Worm (Caenorhabditis elegans) whole organism, late embryonic: ENCODE measurements around the gene Y51H7BR.8.
"Not testable (repeated sequence)": the region's sequence is repeated elsewhere in the genome, so short reads cannot be mapped to it uniquely, and the experiment has no call there.

Source experiments
- F13H6.1 ChIP-seq: sonication (generic microtip); optimal IDR thresholded peaks from 2 replicates; lab custom pipeline; 2016; ENCODE audit warnings: missing genetic modification characterization, missing compliant biosample characterization
- K09A11.1 ChIP-seq: sonication (generic microtip); optimal IDR thresholded peaks from 2 replicates; lab custom pipeline; 2017; ENCODE audit warnings: antibody characterized with exemption, mild to moderate bottlenecking, missing genetic modification characterization, missing compliant biosample characterization; ENCODE audit not compliant: insufficient read depth
- T23F11.4 ChIP-seq: fragments of 200-800 bp; sonication (Bioruptor generic); optimal IDR thresholded peaks from 2 replicates; lab custom pipeline; 2018; ENCODE audit warnings: mild to moderate bottlenecking, missing genetic modification characterization, missing compliant biosample characterization
- Y22D7AL.16 ChIP-seq: sonication (generic microtip); optimal IDR thresholded peaks from 2 replicates; lab custom pipeline; 2016; ENCODE audit warnings: missing genetic modification characterization, missing compliant biosample characterization
- ceh-19 ChIP-seq: fragments of 200-800 bp; sonication (Bioruptor generic); optimal IDR thresholded peaks from 2 replicates; lab custom pipeline; 2018; ENCODE audit warnings: mild to moderate bottlenecking, missing genetic modification characterization, missing compliant biosample characterization
- ceh-2 ChIP-seq: sonication (generic microtip); optimal IDR thresholded peaks from 2 replicates; lab custom pipeline; 2016; ENCODE audit warnings: missing genotype, missing genetic modification characterization, missing compliant biosample characterization
- ceh-22 ChIP-seq: sonication (generic microtip); optimal IDR thresholded peaks from 2 replicates; lab custom pipeline; 2017; ENCODE audit warnings: missing biosample characterization, missing genetic modification characterization
- ceh-34 ChIP-seq: sonication (generic microtip); optimal IDR thresholded peaks from 2 replicates; lab custom pipeline; 2016; ENCODE audit warnings: mild to moderate bottlenecking, missing genetic modification characterization, missing compliant biosample characterization
- ceh-45 ChIP-seq: fragments of 200-800 bp; sonication (Bioruptor generic); IDR thresholded peaks from 2 replicates; pipeline ENCODE4 v1.3.6; 2022; ENCODE audit warnings: missing genetic modification reagents, missing genetic modification characterization, missing compliant biosample characterization
- ceh-48 ChIP-seq: sonication (generic microtip); optimal IDR thresholded peaks from 2 replicates; lab custom pipeline; 2016; ENCODE audit warnings: missing genetic modification characterization, inconsistent platforms, missing compliant biosample characterization
- ceh-9 ChIP-seq: sonication (generic microtip); optimal IDR thresholded peaks from 2 replicates; lab custom pipeline; 2016; ENCODE audit warnings: mild to moderate bottlenecking, missing genetic modification characterization, inconsistent platforms, missing compliant biosample characterization
- che-1 ChIP-seq: sonication (generic microtip); optimal IDR thresholded peaks from 2 replicates; lab custom pipeline; 2016; ENCODE audit warnings: mild to moderate bottlenecking, missing genetic modification characterization, missing compliant biosample characterization
- ets-4 ChIP-seq: sonication (generic microtip); optimal IDR thresholded peaks from 2 replicates; lab custom pipeline; 2016; ENCODE audit warnings: missing genetic modification characterization, missing compliant biosample characterization
- eyg-1 ChIP-seq: sonication (generic microtip); optimal IDR thresholded peaks from 2 replicates; lab custom pipeline; 2016; ENCODE audit warnings: missing genotype, missing genetic modification characterization, missing compliant biosample characterization
- fax-1 ChIP-seq: sonication (generic microtip); optimal IDR thresholded peaks from 2 replicates; lab custom pipeline; 2016; ENCODE audit warnings: missing genotype, missing genetic modification characterization, missing compliant biosample characterization
- fkh-10 ChIP-seq: fragments of 150-350 bp; optimal IDR thresholded peaks from 2 replicates; lab custom pipeline; 2014; ENCODE audit warnings: missing biosample characterization, missing genetic modification reagents, missing genetic modification characterization
- gmeb-2 ChIP-seq: sonication (generic microtip); optimal IDR thresholded peaks from 2 replicates; lab custom pipeline; 2016; ENCODE audit warnings: missing genetic modification characterization, inconsistent platforms, missing compliant biosample characterization
- hlh-13 ChIP-seq: fragments of 200-800 bp; sonication (Bioruptor generic); optimal IDR thresholded peaks from 2 replicates; lab custom pipeline; 2018; ENCODE audit warnings: mild to moderate bottlenecking, missing genetic modification characterization, missing compliant biosample characterization
- hlh-15 ChIP-seq: sonication (generic microtip); optimal IDR thresholded peaks from 2 replicates; lab custom pipeline; 2016; ENCODE audit warnings: missing genetic modification characterization, missing compliant biosample characterization
- hlh-6 ChIP-seq: sonication (generic microtip); optimal IDR thresholded peaks from 2 replicates; lab custom pipeline; 2016; ENCODE audit warnings: missing genotype, missing genetic modification characterization, missing compliant biosample characterization
- madf-2 ChIP-seq: sonication (generic microtip); optimal IDR thresholded peaks from 2 replicates; lab custom pipeline; 2017; ENCODE audit warnings: missing genetic modification characterization, missing compliant biosample characterization
- mec-3 ChIP-seq: sonication (generic microtip); optimal IDR thresholded peaks from 2 replicates; lab custom pipeline; 2016; ENCODE audit warnings: borderline replicate concordance, missing genetic modification characterization, missing compliant biosample characterization
- nfya-1 ChIP-seq: sonication (generic microtip); optimal IDR thresholded peaks from 2 replicates; lab custom pipeline; 2017; ENCODE audit warnings: missing genetic modification characterization, mild to moderate bottlenecking, missing compliant biosample characterization, antibody characterized with exemption, moderate library complexity
- odd-2 ChIP-seq: sonication (generic microtip); optimal IDR thresholded peaks from 2 replicates; lab custom pipeline; 2017; ENCODE audit warnings: antibody characterized with exemption, mild to moderate bottlenecking, missing genetic modification characterization, missing compliant biosample characterization
- pag-3 ChIP-seq: sonication (generic microtip); optimal IDR thresholded peaks from 2 replicates; lab custom pipeline; 2016; ENCODE audit warnings: missing compliant biosample characterization, missing genetic modification characterization, borderline replicate concordance
- pax-1 ChIP-seq: fragments of 150-350 bp; optimal IDR thresholded peaks from 2 replicates; lab custom pipeline; 2014; ENCODE audit warnings: missing biosample characterization, missing genetic modification characterization
- pha-2 ChIP-seq: sonication (generic microtip); optimal IDR thresholded peaks from 2 replicates; lab custom pipeline; 2017; ENCODE audit warnings: mild to moderate bottlenecking, missing genetic modification characterization, missing compliant biosample characterization
- rnt-1 ChIP-seq: sonication (generic microtip); optimal IDR thresholded peaks from 2 replicates; lab custom pipeline; 2016; ENCODE audit warnings: missing genetic modification characterization, missing compliant biosample characterization
- sox-2 ChIP-seq: fragments of 200-800 bp; sonication (Bioruptor generic); IDR thresholded peaks from 2 replicates; pipeline ENCODE4 v1.3.6; 2022; ENCODE audit warnings: missing genetic modification reagents, missing genetic modification characterization, missing compliant biosample characterization
- sox-4 ChIP-seq: sonication (generic microtip); optimal IDR thresholded peaks from 2 replicates; lab custom pipeline; 2017; ENCODE audit warnings: mild to moderate bottlenecking, missing genetic modification characterization, inconsistent platforms, missing compliant biosample characterization
- tbx-7 ChIP-seq: sonication (generic microtip); optimal IDR thresholded peaks from 2 replicates; lab custom pipeline; 2016; ENCODE audit warnings: missing genotype, missing genetic modification characterization, missing compliant biosample characterization
- unc-3 ChIP-seq, 2 experiments: fragments of 200-800 bp in 1 of 2; sonication (Bioruptor generic) in 1 of 2; sonication (generic microtip) in 1 of 2; conservative IDR thresholded peaks in 1 of 2; optimal IDR thresholded peaks in 1 of 2; 2 replicates each; pipeline versions ENCODE4 v1.3.6 to Lab custom; 2016 to 2022; ENCODE audit warnings: missing compliant biosample characterization in 2 of 2, missing genetic modification characterization in 2 of 2, missing genetic modification reagents in 1 of 2
- unc-42 ChIP-seq: sonication (generic microtip); optimal IDR thresholded peaks from 2 replicates; lab custom pipeline; 2016; ENCODE audit warnings: missing genotype, missing genetic modification characterization, missing compliant biosample characterization
- ztf-16 ChIP-seq: sonication (generic microtip); optimal IDR thresholded peaks from 2 replicates; lab custom pipeline; 2017; ENCODE audit warnings: missing genetic modification characterization, missing compliant biosample characterization

Y51H7BR.8 gene

ce11 chrII:1550501-1550900, 31.5 kb downstream of the Y51H7BR.8 start, which contains the start of the genes fbxb-52 and fbxb-51:
Gene fbxb-52, minus strand, starts transcription at chrII:1550601.
Gene fbxb-51, plus strand, starts transcription at chrII:1550712.
- TF ChIP-seq ceh-22 (tag; lab: Kevin White, UChicago): no peak
- TF ChIP-seq ceh-45 (GFP tag; lab: Robert Waterston, UW): no peak
- no peak for TF ChIP-seq ceh-48
- no peak for TF ChIP-seq gmeb-2 (tag; lab: Kevin White, UChicago)
- no peak for TF ChIP-seq K09A11.1 (tag; lab: Kevin White, UChicago)
- TF ChIP-seq eyg-1: no peak
- TF ChIP-seq pax-1: no peak
- TF ChIP-seq fax-1 (tag; lab: Kevin White, UChicago): no peak
- no peak for TF ChIP-seq pag-3 (tag; lab: Kevin White, UChicago)
- no peak for TF ChIP-seq ztf-16 (tag; lab: Kevin White, UChicago)
- TF ChIP-seq odd-2: no peak
- no peak for TF ChIP-seq ceh-9 (tag; lab: Kevin White, UChicago)
- no peak for TF ChIP-seq rnt-1 (tag; lab: Kevin White, UChicago)

ce11 chrII:1556217-1556616, 37.2 kb downstream of the Y51H7BR.8 start, which contains the start of the genes fbxb-54 and fbxb-50:
Gene fbxb-54, minus strand, starts transcription at chrII:1556317.
Gene fbxb-50, plus strand, starts transcription at chrII:1556443.
- TF ChIP-seq hlh-15 (tag; lab: Kevin White, UChicago); ceh-19 (GFP tag; lab: Kevin White, UChicago); hlh-13: not testable (repeated sequence)
- TF ChIP-seq, all 69 proteins: peak for 0; not testable (repeated sequence) for 69

- no peak for TF ChIP-seq eyg-1
- TF ChIP-seq F13H6.1 (tag; lab: Kevin White, UChicago): no peak
- TF ChIP-seq fax-1 (tag; lab: Kevin White, UChicago): no peak
- no peak for TF ChIP-seq sox-2
- TF ChIP-seq unc-42 (tag; lab: Kevin White, UChicago): no peak
- no peak for TF ChIP-seq ceh-2 (tag; lab: Kevin White, UChicago)
- no peak for TF ChIP-seq madf-2 (tag; lab: Kevin White, UChicago)
- no peak for TF ChIP-seq hlh-6 (tag; lab: Kevin White, UChicago)
- no peak for TF ChIP-seq Y22D7AL.16 (tag; lab: Kevin White, UChicago)
- no peak for TF ChIP-seq mec-3 (tag; lab: Kevin White, UChicago)
- no peak for TF ChIP-seq ceh-34 (tag; lab: Kevin White, UChicago)
- no peak for TF ChIP-seq pha-2 (tag; lab: Kevin White, UChicago)
- TF ChIP-seq ets-4: no peak
- no peak for TF ChIP-seq sox-4 (tag; lab: Kevin White, UChicago)
- no peak for TF ChIP-seq tbx-7 (tag; lab: Kevin White, UChicago)
- no peak for TF ChIP-seq che-1 (tag; lab: Kevin White, UChicago)
- no peak for TF ChIP-seq nfya-1
- TF ChIP-seq, all 69 proteins: peak for 0
These were observed 41.8 kb downstream of the Y51H7BR.8 start for ce11 chrII:1560839-1561238.

- TF ChIP-seq unc-3 (GFP tag; conservative IDR thresholded peaks at IDR 0.05; lab: Robert Waterston, UW): no peak
- TF ChIP-seq unc-3 (tag; optimal IDR thresholded peaks at IDR 0.05; lab: Kevin White, UChicago): no peak
These were observed 42.8 kb downstream of the Y51H7BR.8 start, which contains the start of gene K05F6.14 for ce11 chrII:1561863-1562262. Gene K05F6.14, plus strand, starts transcription at chrII:1562163.

ce11 chrII:1567646-1568045, 48.6 kb downstream of the Y51H7BR.8 start, which contains the start of gene K05F6.8:
Gene K05F6.8, minus strand, starts transcription at chrII:1567746.
- TF ChIP-seq mec-3 (tag; lab: Kevin White, UChicago): no peak
- no peak for TF ChIP-seq fkh-10 (GFP tag; lab: Kevin White, UChicago)
- no peak for TF ChIP-seq T23F11.4 (GFP tag; lab: Kevin White, UChicago)
